Worm (Caenorhabditis elegans) whole organism, early embryonic: Measurements from ENCODE around the gene ceh-20.

Source experiments
- B0310.2 ChIP-seq: sonication (generic microtip); optimal IDR thresholded peaks from 2 replicates; lab custom pipeline; 2016; ENCODE audit warnings: mild to moderate bottlenecking, missing genetic modification characterization, missing compliant biosample characterization
- F13C5.2 ChIP-seq: sonication (generic microtip); optimal IDR thresholded peaks from 2 replicates; lab custom pipeline; 2017; ENCODE audit warnings: mild to moderate bottlenecking, missing genetic modification characterization, inconsistent platforms, missing compliant biosample characterization
- aly-1 ChIP-seq: sonication (generic microtip); optimal IDR thresholded peaks from 2 replicates; lab custom pipeline; 2016; ENCODE audit warnings: missing genetic modification characterization, missing compliant biosample characterization
- ama-1 ChIP-seq: fragments of 150-350 bp; optimal IDR thresholded peaks from 2 replicates; lab custom pipeline; 2014
- ceh-13 ChIP-seq: fragments of 200-800 bp; sonication (Bioruptor generic); optimal IDR thresholded peaks from 2 replicates; lab custom pipeline; 2018; ENCODE audit warnings: mild to moderate bottlenecking, missing genetic modification characterization, missing compliant biosample characterization
- ceh-36 ChIP-seq: sonication (generic microtip); optimal IDR thresholded peaks from 2 replicates; lab custom pipeline; 2016; ENCODE audit warnings: missing genetic modification characterization, inconsistent platforms, missing compliant biosample characterization
- ets-7 ChIP-seq: sonication (generic microtip); optimal IDR thresholded peaks from 2 replicates; lab custom pipeline; 2016; ENCODE audit warnings: missing genotype, missing genetic modification characterization, missing compliant biosample characterization
- flt-1 ChIP-seq: fragments of 200-800 bp; sonication (Bioruptor generic); IDR thresholded peaks from 2 replicates; pipeline ENCODE4 v1.3.6; 2022; ENCODE audit warnings: missing genetic modification characterization, missing compliant biosample characterization
- hmbx-1 ChIP-seq: sonication (generic microtip); optimal IDR thresholded peaks from 2 replicates; lab custom pipeline; 2016; ENCODE audit warnings: mild to moderate bottlenecking, missing genetic modification characterization, missing compliant biosample characterization
- hmg-4 ChIP-seq: fragments of 200-800 bp; sonication (Bioruptor generic); optimal IDR thresholded peaks from 2 replicates; lab custom pipeline; 2018; ENCODE audit warnings: mild to moderate bottlenecking, missing genetic modification characterization, missing compliant biosample characterization
- hnd-1 ChIP-seq: sonication (generic microtip); optimal IDR thresholded peaks from 2 replicates; lab custom pipeline; 2016; ENCODE audit warnings: missing genetic modification characterization, missing compliant biosample characterization
- pes-1 ChIP-seq: fragments of 200-800 bp; sonication (Bioruptor generic); IDR thresholded peaks from 2 replicates; pipeline ENCODE4 v1.3.6; 2022; ENCODE audit warnings: missing genetic modification reagents, missing genetic modification characterization, missing compliant biosample characterization
- scrt-1 ChIP-seq: fragments of 200-800 bp; sonication (Bioruptor generic); IDR thresholded peaks from 2 replicates; pipeline ENCODE4 v1.3.6; 2022; ENCODE audit warnings: missing genetic modification characterization, missing compliant biosample characterization
- sea-1 ChIP-seq: fragments of 200-800 bp; sonication (Bioruptor generic); conservative IDR thresholded peaks from 2 replicates; pipeline ENCODE4 v1.3.6; 2022; ENCODE audit warnings: missing genetic modification characterization, missing compliant biosample characterization
- tbx-11 ChIP-seq: fragments of 200-800 bp; sonication (Bioruptor generic); IDR thresholded peaks from 2 replicates; pipeline ENCODE4 v1.3.6; 2022; ENCODE audit warnings: missing genetic modification characterization, missing compliant biosample characterization
- tbx-37 ChIP-seq: fragments of 200-800 bp; sonication (Bioruptor generic); conservative IDR thresholded peaks from 2 replicates; pipeline ENCODE4 v1.3.6; 2022; ENCODE audit warnings: missing genetic modification reagents, missing genetic modification characterization, missing compliant biosample characterization
- tra-4 ChIP-seq: sonication (generic microtip); optimal IDR thresholded peaks from 2 replicates; lab custom pipeline; 2017; ENCODE audit warnings: missing genetic modification characterization, missing compliant biosample characterization

ceh-20 gene

DNA sequence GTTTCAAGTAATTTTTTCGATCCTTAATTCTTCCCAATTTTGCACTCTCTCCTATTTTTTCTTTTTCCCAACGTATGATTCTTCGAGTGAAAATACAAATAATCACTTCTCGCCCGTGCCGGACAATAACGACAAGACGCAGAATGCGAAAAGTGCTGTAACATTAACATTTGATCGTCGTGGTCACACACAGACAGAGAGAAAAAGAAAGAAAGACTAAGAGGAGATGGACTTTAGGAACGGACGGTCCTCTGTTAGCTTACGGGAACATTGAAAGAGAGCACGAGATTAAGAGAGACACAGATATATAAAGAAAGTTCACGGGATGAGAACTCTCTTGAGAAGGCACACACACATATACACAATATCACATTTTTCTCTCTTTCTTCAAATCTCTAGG, 31.8 kb upstream of the ceh-20 start:
- TF ChIP-seq tra-4 = no peak
- TF ChIP-seq F13C5.2 (tag; lab: Kevin White, UChicago) = no peak
- no peak for TF ChIP-seq ceh-13
- TF ChIP-seq tbx-11 = no peak
- TF ChIP-seq hmg-4 = no peak
- TF ChIP-seq hnd-1 (tag; lab: Kevin White, UChicago) = no peak
- TF ChIP-seq ceh-36 (tag; lab: Kevin White, UChicago) = no peak

DNA sequence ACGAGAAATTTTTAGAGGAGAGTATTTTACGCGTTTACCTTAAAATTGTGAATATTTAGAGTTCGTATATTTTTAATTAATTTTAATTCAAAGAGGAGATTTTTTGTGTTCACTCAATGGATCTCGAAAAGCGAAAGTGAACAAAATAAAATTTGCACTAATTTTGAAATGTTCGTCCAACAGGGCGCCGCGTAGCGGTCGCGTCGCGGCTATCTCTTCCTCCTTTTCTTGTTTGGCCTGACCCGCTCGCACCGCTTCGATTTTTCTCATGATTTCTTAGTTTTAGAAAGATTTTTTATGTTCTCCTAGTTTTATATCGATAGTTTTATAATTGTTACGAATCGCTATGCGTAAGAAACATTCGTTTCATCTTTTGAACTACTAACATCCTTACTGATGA, 28.2 kb upstream of the ceh-20 start:
- TF ChIP-seq tbx-37 = no peak
- TF ChIP-seq sea-1 (GFP tag; lab: Robert Waterston, UW) = no peak
- TF ChIP-seq B0310.2 (tag; lab: Kevin White, UChicago) = no peak
- TF ChIP-seq ama-1 (lab: Kevin White, UChicago) = no peak
- no peak for TF ChIP-seq F13C5.2 (tag; lab: Kevin White, UChicago)
- TF ChIP-seq tra-4 = no peak
- TF ChIP-seq scrt-1 (GFP tag; lab: Robert Waterston, UW) = no peak
- no peak for TF ChIP-seq ceh-36 (tag; lab: Kevin White, UChicago)
- TF ChIP-seq ceh-13 = no peak
- TF ChIP-seq ets-7 (tag; lab: Kevin White, UChicago) = no peak
- no peak for TF ChIP-seq pes-1 (GFP tag; lab: Robert Waterston, UW)
- TF ChIP-seq hmbx-1 (tag; lab: Kevin White, UChicago) = no peak
- TF ChIP-seq aly-1 = no peak
- TF ChIP-seq flt-1 (GFP tag; lab: Robert Waterston, UW) = no peak
- no peak for TF ChIP-seq hnd-1 (tag; lab: Kevin White, UChicago)
- no peak for TF ChIP-seq tbx-11
- TF ChIP-seq hmg-4 = no peak

DNA sequence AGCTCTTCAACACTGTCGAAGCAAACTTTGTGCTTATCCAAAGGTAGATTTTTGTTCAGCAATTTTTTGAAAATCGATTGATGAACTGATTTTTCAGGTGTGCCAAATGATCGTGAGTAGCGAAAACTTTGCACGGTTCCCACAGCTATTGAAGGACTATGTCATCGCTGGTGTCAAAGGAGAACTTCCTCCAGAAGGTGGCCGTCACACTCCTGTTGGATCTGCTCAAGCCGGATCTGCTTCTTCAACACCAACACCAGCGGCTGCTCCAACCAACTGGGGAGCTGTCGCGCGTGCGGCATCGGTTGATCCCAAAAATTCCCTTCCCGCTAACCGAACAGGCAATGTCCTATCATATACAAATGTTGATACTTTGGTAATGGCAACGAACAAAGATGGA, 26.3 kb upstream of the ceh-20 start:
- no peak for TF ChIP-seq tbx-11
- TF ChIP-seq hmbx-1 (tag; lab: Kevin White, UChicago) = no peak
- TF ChIP-seq B0310.2 (tag; lab: Kevin White, UChicago) = no peak
- TF ChIP-seq F13C5.2 (tag; lab: Kevin White, UChicago) = no peak
- no peak for TF ChIP-seq ama-1 (lab: Kevin White, UChicago)
- TF ChIP-seq pes-1 (GFP tag; lab: Robert Waterston, UW) = no peak
- no peak for TF ChIP-seq tra-4
- no peak for TF ChIP-seq scrt-1 (GFP tag; lab: Robert Waterston, UW)
- no peak for TF ChIP-seq flt-1 (GFP tag; lab: Robert Waterston, UW)
- no peak for TF ChIP-seq ets-7 (tag; lab: Kevin White, UChicago)
- TF ChIP-seq aly-1 = no peak
- TF ChIP-seq hnd-1 (tag; lab: Kevin White, UChicago) = no peak
- no peak for TF ChIP-seq hmg-4
- no peak for TF ChIP-seq ceh-13
- no peak for TF ChIP-seq tbx-37
- no peak for TF ChIP-seq sea-1 (GFP tag; lab: Robert Waterston, UW)
- no peak for TF ChIP-seq ceh-36 (tag; lab: Kevin White, UChicago)

DNA sequence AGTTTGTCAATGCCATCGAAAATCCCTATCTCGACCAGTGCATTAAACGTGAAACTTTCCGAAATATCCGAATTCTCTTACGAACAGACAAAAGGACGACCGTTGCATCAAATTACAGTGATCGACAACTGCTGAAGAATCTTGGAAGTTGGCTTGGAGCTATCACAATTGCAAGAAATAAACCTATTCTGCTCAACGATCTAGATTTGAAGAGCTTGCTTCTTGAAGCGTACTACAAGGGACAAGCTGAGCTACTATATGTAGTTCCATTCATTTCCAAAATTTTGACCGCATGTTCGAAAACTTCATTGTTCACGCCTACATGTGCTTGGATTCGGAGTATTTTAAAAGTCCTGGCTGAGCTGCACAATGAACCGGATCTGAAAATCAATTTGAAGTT, 25.7 kb upstream of the ceh-20 start:
- TF ChIP-seq B0310.2 (tag; lab: Kevin White, UChicago) (no peak), scrt-1 (GFP tag; lab: Robert Waterston, UW) (no peak), hnd-1 (tag; lab: Kevin White, UChicago) (no peak), flt-1 (GFP tag; lab: Robert Waterston, UW) (no peak), ceh-36 (tag; lab: Kevin White, UChicago) (no peak), sea-1 (GFP tag; lab: Robert Waterston, UW) (no peak), F13C5.2 (tag; lab: Kevin White, UChicago) (no peak)

DNA sequence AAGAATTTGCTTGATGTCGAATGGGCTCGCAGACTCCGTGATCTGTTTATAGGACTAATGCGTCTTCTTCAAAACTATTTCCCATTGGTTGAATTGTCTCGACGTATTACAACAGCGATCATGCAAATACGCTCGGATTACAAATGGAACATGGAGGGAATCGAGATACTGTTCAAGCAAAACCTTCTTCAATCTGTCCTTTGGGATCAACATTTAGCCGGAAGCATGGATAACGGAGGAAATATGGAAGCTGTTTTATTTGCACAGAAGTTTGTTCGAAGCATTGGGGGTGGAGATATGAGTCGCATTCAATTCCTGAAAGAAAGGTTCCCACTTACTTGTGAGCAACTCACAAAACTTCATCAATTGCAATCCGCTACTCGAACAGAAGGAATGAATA, 23.9 kb upstream of the ceh-20 start:
- TF ChIP-seq hnd-1 (tag; lab: Kevin White, UChicago) = no peak

DNA sequence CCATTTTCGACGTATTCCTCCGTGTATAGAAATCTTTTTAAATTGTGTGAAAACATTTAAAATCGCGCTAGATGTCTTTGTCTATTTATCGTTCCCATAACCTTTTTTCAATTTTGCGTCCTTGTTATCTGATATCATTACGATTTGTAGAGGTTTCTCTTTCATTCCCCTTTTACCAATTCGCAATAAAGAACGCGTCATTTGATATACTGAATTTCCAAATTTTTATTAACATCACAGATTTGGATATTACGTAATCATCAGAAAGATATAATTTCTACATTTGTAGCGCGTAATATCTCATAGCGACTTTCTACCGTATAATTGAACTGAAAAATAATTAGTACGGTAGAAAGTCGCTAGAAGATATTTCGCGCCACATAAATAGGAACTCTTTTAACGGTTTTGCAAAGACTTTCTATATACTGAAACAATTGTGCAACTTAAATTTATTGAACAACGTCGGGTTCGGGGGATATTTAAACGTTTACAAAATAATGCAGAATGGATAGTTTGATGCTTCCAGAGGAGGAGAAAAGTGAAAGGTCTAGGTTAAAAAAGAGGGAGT, 20.9 kb upstream of the ceh-20 start:
- TF ChIP-seq tbx-37 = no peak
- TF ChIP-seq ets-7 (tag; lab: Kevin White, UChicago) = no peak
- no peak for TF ChIP-seq sea-1 (GFP tag; lab: Robert Waterston, UW)
- no peak for TF ChIP-seq aly-1
- no peak for TF ChIP-seq ama-1 (lab: Kevin White, UChicago)
- TF ChIP-seq ceh-13 = no peak
- no peak for TF ChIP-seq B0310.2 (tag; lab: Kevin White, UChicago)
- no peak for TF ChIP-seq tra-4
- no peak for TF ChIP-seq F13C5.2 (tag; lab: Kevin White, UChicago)
- no peak for TF ChIP-seq scrt-1 (GFP tag; lab: Robert Waterston, UW)
- no peak for TF ChIP-seq hmbx-1 (tag; lab: Kevin White, UChicago)
- no peak for TF ChIP-seq flt-1 (GFP tag; lab: Robert Waterston, UW)

DNA sequence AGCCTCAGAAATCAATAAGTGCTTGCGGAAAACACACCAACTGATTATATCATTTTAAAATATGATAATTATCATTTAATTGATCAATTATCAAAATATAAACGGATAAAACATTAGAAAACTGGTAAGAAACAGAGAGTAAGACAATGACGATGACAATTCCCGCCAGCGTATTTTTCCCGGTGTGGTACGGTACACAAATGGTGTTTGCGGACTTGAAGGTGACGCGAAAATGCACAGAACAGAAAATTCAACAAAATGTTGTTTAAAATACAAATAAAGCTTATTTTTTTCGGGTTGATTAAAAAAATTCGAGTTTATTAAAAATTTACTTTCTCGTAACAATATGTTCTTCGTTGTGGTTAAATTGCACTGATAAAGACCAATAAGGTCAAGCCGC, 18.5 kb upstream of the ceh-20 start:
- TF ChIP-seq B0310.2 (tag; lab: Kevin White, UChicago) = no peak
- no peak for TF ChIP-seq aly-1
- no peak for TF ChIP-seq ceh-36 (tag; lab: Kevin White, UChicago)
- TF ChIP-seq F13C5.2 (tag; lab: Kevin White, UChicago) = peak; percentile 8

DNA sequence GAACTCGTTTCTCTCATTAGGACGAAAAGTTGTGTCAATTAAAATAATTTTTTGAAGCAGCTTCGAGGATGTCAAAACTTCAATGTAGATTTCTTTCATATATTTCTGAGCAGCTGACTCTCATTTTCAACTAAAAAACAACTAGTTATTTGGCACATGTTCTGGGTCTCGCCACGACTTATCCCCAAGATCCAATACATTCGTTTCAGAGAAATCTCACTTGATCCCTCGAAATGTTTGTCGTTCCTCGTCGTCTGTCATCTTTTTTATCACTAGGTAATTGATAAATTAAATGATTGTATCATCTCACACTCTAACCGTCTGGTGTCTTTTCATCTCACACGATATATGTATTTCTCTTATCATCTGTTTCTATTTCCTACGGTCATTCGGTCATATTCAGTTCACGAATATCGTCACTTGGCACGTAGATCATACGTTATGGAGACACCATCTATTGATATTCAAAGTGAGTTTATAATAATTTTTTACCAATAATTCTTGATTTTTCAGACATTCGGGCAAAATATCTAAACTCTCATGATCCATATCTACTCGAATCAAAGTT, 17.7 kb upstream of the ceh-20 start, which contains the start of the genes rpn-6.1 and F57B9.1:
Gene rpn-6.1 (minus strand): TSS at position 65 of the 568 bp plus-strand sequence.
Gene F57B9.1 (plus strand): TSS at position 154 of the 568 bp plus-strand sequence.
- TF ChIP-seq ets-7 (tag; lab: Kevin White, UChicago) (no peak), ceh-13 (no peak), hmbx-1 (tag; lab: Kevin White, UChicago) (no peak), B0310.2 (tag; lab: Kevin White, UChicago) (no peak), aly-1 (no peak), hnd-1 (tag; lab: Kevin White, UChicago) (no peak), pes-1 (GFP tag; lab: Robert Waterston, UW) (no peak), hmg-4 (no peak), sea-1 (GFP tag; lab: Robert Waterston, UW) (no peak), tbx-37 (no peak), ceh-36 (tag; lab: Kevin White, UChicago) (no peak), F13C5.2 (tag; lab: Kevin White, UChicago) (no peak), ama-1 (lab: Kevin White, UChicago) (no peak), tra-4 (no peak)
